Worm (Caenorhabditis elegans) whole organism, late embryonic: ENCODE measurements around the gene sri-27.
"Not testable (repeated sequence)": the region's sequence is repeated elsewhere in the genome, so short reads cannot be mapped to it uniquely, and the experiment has no call there.

Experiments
- C08G9.2 ChIP-seq: sonication (generic microtip); optimal IDR thresholded peaks from 2 replicates; lab custom pipeline; 2016; ENCODE audit warnings: mild to moderate bottlenecking, missing genetic modification characterization, moderate library complexity, missing compliant biosample characterization
- K09A11.1 ChIP-seq: sonication (generic microtip); optimal IDR thresholded peaks from 2 replicates; lab custom pipeline; 2017; ENCODE audit warnings: antibody characterized with exemption, mild to moderate bottlenecking, missing genetic modification characterization, missing compliant biosample characterization; ENCODE audit not compliant: insufficient read depth
- T23F11.4 ChIP-seq: fragments of 200-800 bp; sonication (Bioruptor generic); optimal IDR thresholded peaks from 2 replicates; lab custom pipeline; 2018; ENCODE audit warnings: mild to moderate bottlenecking, missing genetic modification characterization, missing compliant biosample characterization
- Y22D7AL.16 ChIP-seq: sonication (generic microtip); optimal IDR thresholded peaks from 2 replicates; lab custom pipeline; 2016; ENCODE audit warnings: missing genetic modification characterization, missing compliant biosample characterization
- ama-1 ChIP-seq: fragments of 150-350 bp; optimal IDR thresholded peaks from 2 replicates; lab custom pipeline; 2014
- ceh-14 ChIP-seq: sonication (generic microtip); optimal IDR thresholded peaks from 2 replicates; lab custom pipeline; 2016; ENCODE audit warnings: missing genotype, missing genetic modification characterization, missing compliant biosample characterization
- ceh-18 ChIP-seq: sonication (generic microtip); optimal IDR thresholded peaks from 2 replicates; lab custom pipeline; 2016; ENCODE audit warnings: missing genetic modification characterization, missing compliant biosample characterization
- ceh-2 ChIP-seq: sonication (generic microtip); optimal IDR thresholded peaks from 2 replicates; lab custom pipeline; 2016; ENCODE audit warnings: missing genotype, missing genetic modification characterization, missing compliant biosample characterization
- ceh-24 ChIP-seq: sonication (generic microtip); optimal IDR thresholded peaks from 2 replicates; lab custom pipeline; 2016; ENCODE audit warnings: mild to moderate bottlenecking, missing genetic modification characterization, missing compliant biosample characterization
- ceh-31 ChIP-seq: sonication (generic microtip); optimal IDR thresholded peaks from 2 replicates; lab custom pipeline; 2016; ENCODE audit warnings: missing genetic modification characterization, missing compliant biosample characterization
- ceh-6 ChIP-seq: fragments of 200-800 bp; sonication (Bioruptor generic); optimal IDR thresholded peaks from 2 replicates; lab custom pipeline; 2018; ENCODE audit warnings: mild to moderate bottlenecking, missing genetic modification characterization, missing compliant biosample characterization
- ceh-9 ChIP-seq: sonication (generic microtip); optimal IDR thresholded peaks from 2 replicates; lab custom pipeline; 2016; ENCODE audit warnings: mild to moderate bottlenecking, missing genetic modification characterization, inconsistent platforms, missing compliant biosample characterization
- che-1 ChIP-seq: sonication (generic microtip); optimal IDR thresholded peaks from 2 replicates; lab custom pipeline; 2016; ENCODE audit warnings: mild to moderate bottlenecking, missing genetic modification characterization, missing compliant biosample characterization
- elt-2 ChIP-seq: sonication (generic microtip); optimal IDR thresholded peaks from 2 replicates; lab custom pipeline; 2016; ENCODE audit warnings: missing genetic modification reagents, missing genetic modification characterization, missing compliant biosample characterization
- fax-1 ChIP-seq: sonication (generic microtip); optimal IDR thresholded peaks from 2 replicates; lab custom pipeline; 2016; ENCODE audit warnings: missing genotype, missing genetic modification characterization, missing compliant biosample characterization
- fkh-10 ChIP-seq: fragments of 150-350 bp; optimal IDR thresholded peaks from 2 replicates; lab custom pipeline; 2014; ENCODE audit warnings: missing biosample characterization, missing genetic modification reagents, missing genetic modification characterization
- hlh-13 ChIP-seq: fragments of 200-800 bp; sonication (Bioruptor generic); optimal IDR thresholded peaks from 2 replicates; lab custom pipeline; 2018; ENCODE audit warnings: mild to moderate bottlenecking, missing genetic modification characterization, missing compliant biosample characterization
- hlh-6 ChIP-seq: sonication (generic microtip); optimal IDR thresholded peaks from 2 replicates; lab custom pipeline; 2016; ENCODE audit warnings: missing genotype, missing genetic modification characterization, missing compliant biosample characterization
- hlh-8 ChIP-seq: sonication (generic microtip); optimal IDR thresholded peaks from 2 replicates; lab custom pipeline; 2016; ENCODE audit warnings: missing genotype, missing genetic modification characterization, missing compliant biosample characterization
- lim-6 ChIP-seq: sonication (generic microtip); optimal IDR thresholded peaks from 2 replicates; lab custom pipeline; 2016; ENCODE audit warnings: missing genetic modification characterization, missing compliant biosample characterization
- lin-11 ChIP-seq: fragments of 200-800 bp; sonication (Bioruptor generic); optimal IDR thresholded peaks from 2 replicates; lab custom pipeline; 2018; ENCODE audit warnings: mild to moderate bottlenecking, missing genetic modification characterization, missing compliant biosample characterization
- madf-2 ChIP-seq: sonication (generic microtip); optimal IDR thresholded peaks from 2 replicates; lab custom pipeline; 2017; ENCODE audit warnings: missing genetic modification characterization, missing compliant biosample characterization
- nfya-1 ChIP-seq: sonication (generic microtip); optimal IDR thresholded peaks from 2 replicates; lab custom pipeline; 2017; ENCODE audit warnings: missing genetic modification characterization, mild to moderate bottlenecking, missing compliant biosample characterization, antibody characterized with exemption, moderate library complexity
- nhr-11 ChIP-seq: fragments of 150-350 bp; optimal IDR thresholded peaks from 2 replicates; lab custom pipeline; 2014; ENCODE audit warnings: missing biosample characterization, missing genetic modification characterization
- pag-3 ChIP-seq: sonication (generic microtip); optimal IDR thresholded peaks from 2 replicates; lab custom pipeline; 2016; ENCODE audit warnings: missing compliant biosample characterization, missing genetic modification characterization, borderline replicate concordance
- pat-9 ChIP-seq: fragments of 200-800 bp; sonication (Bioruptor generic); optimal IDR thresholded peaks from 2 replicates; lab custom pipeline; 2018; ENCODE audit warnings: mild to moderate bottlenecking, missing genetic modification characterization, moderate library complexity, missing compliant biosample characterization
- pax-1 ChIP-seq: fragments of 150-350 bp; optimal IDR thresholded peaks from 2 replicates; lab custom pipeline; 2014; ENCODE audit warnings: missing biosample characterization, missing genetic modification characterization
- pha-2 ChIP-seq: sonication (generic microtip); optimal IDR thresholded peaks from 2 replicates; lab custom pipeline; 2017; ENCODE audit warnings: mild to moderate bottlenecking, missing genetic modification characterization, missing compliant biosample characterization
- pqm-1 ChIP-seq: sonication (generic microtip); optimal IDR thresholded peaks from 2 replicates; lab custom pipeline; 2016; ENCODE audit warnings: missing genetic modification characterization, missing compliant biosample characterization
- rnt-1 ChIP-seq: sonication (generic microtip); optimal IDR thresholded peaks from 2 replicates; lab custom pipeline; 2016; ENCODE audit warnings: missing genetic modification characterization, missing compliant biosample characterization
- sox-4 ChIP-seq: sonication (generic microtip); optimal IDR thresholded peaks from 2 replicates; lab custom pipeline; 2017; ENCODE audit warnings: mild to moderate bottlenecking, missing genetic modification characterization, inconsistent platforms, missing compliant biosample characterization
- unc-42 ChIP-seq: sonication (generic microtip); optimal IDR thresholded peaks from 2 replicates; lab custom pipeline; 2016; ENCODE audit warnings: missing genotype, missing genetic modification characterization, missing compliant biosample characterization
- unc-86 ChIP-seq: sonication (generic microtip); optimal IDR thresholded peaks from 2 replicates; lab custom pipeline; 2016; ENCODE audit warnings: missing genetic modification characterization, missing compliant biosample characterization
- zip-5 ChIP-seq: sonication (generic microtip); optimal IDR thresholded peaks from 2 replicates; lab custom pipeline; 2016; ENCODE audit warnings: missing genetic modification characterization, missing compliant biosample characterization
- ztf-16 ChIP-seq: sonication (generic microtip); optimal IDR thresholded peaks from 2 replicates; lab custom pipeline; 2017; ENCODE audit warnings: missing genetic modification characterization, missing compliant biosample characterization

sri-27 gene

DNA sequence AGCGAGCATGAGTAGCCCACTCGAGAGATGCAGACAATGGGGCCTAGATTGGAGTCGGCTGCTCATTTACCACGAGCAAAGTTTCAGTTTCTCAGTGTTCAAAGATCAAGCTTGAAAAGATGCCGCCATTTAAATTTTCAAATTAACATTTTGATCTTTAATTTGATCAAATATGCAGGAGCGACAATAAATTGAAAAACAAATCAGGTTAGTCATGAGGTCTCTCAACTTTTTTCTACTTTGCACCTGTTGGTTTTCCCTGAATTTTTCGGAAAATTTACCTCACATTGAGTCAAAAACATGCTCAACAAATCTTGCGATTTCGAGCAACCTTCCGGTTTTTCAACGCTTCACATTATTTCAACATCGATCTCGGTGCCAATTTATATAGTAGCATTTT, 40.1 kb upstream of the sri-27 start, which contains the start of gene srh-5 (continued):
- TF ChIP-seq Y22D7AL.16 (tag; lab: Kevin White, UChicago): no peak
- TF ChIP-seq C08G9.2 (tag; lab: Kevin White, UChicago): no peak

- TF ChIP-seq ceh-2 (tag; lab: Kevin White, UChicago); fkh-10; pag-3: not testable (repeated sequence)
- TF ChIP-seq, all 69 proteins: peak for 0; not testable (repeated sequence) for 69
Measured at ce11 chrV:1692494-1692893, 33.0 kb upstream of the sri-27 start, which contains the start of gene Y46H3C.5. TSS of gene Y46H3C.5 (minus strand) at chrV:1692495.

DNA sequence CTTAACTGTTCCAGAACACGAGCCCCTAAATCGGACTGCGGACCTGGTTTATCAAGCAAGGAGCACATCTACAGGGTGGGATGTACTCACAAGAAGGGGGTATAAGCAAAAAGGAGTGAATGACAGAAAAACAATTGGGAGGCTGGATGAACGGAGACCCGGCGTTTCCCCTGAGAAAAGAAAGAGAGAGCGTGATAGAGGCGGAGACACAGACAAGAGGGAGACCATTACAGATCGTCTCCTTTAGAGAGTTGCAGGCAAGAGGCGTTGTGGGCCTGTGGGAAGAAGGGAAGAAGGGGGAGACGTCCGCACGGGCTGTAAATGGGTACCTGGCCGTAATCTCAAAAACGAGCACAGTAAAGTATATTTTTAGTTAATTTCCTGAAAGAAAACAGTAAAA, 31.6 kb upstream of the sri-27 start, which contains the start of gene Y46H3C.7:
Gene Y46H3C.7, minus strand, starts transcription at position 147 of the 400 bp plus-strand sequence.
- TF ChIP-seq ztf-16, ceh-31, rnt-1 (tag; lab: Kevin White, UChicago): not testable (repeated sequence)

- TF ChIP-seq hlh-8 (tag; lab: Kevin White, UChicago): no peak
- no peak for TF ChIP-seq pqm-1 (tag; lab: Kevin White, UChicago)
- TF ChIP-seq nfya-1 (tag; lab: Kevin White, UChicago): no peak
- TF ChIP-seq ceh-14 (tag; lab: Kevin White, UChicago): no peak
- TF ChIP-seq ceh-9 (tag; lab: Kevin White, UChicago): no peak
- no peak for TF ChIP-seq K09A11.1 (tag; lab: Kevin White, UChicago)
- no peak for TF ChIP-seq ceh-6 (GFP tag; lab: Kevin White, UChicago)
- TF ChIP-seq ceh-18: no peak
- TF ChIP-seq T23F11.4 (GFP tag; lab: Kevin White, UChicago): no peak
- no peak for TF ChIP-seq unc-86 (tag; lab: Kevin White, UChicago)
Measured at ce11 chrV:1698400-1698799, 27.1 kb upstream of the sri-27 start.

- TF ChIP-seq pat-9 (tag; lab: Kevin White, UChicago) (no peak), ceh-14 (tag; lab: Kevin White, UChicago) (no peak), unc-42 (tag; lab: Kevin White, UChicago) (no peak), ceh-18 (no peak), zip-5 (tag; lab: Kevin White, UChicago) (no peak), fax-1 (tag; lab: Kevin White, UChicago) (no peak), elt-2 (tag; lab: Kevin White, UChicago) (no peak)
Measured at ce11 chrV:1699228-1699795, 26.1 kb upstream of the sri-27 start.

- TF ChIP-seq madf-2 (tag; lab: Kevin White, UChicago) (no peak), pax-1 (tag; lab: Kevin White, UChicago) (no peak), hlh-13 (no peak)
Measured at ce11 chrV:1701584-1702101, 23.8 kb upstream of the sri-27 start, which contains the start of gene srw-90. TSS of gene srw-90 (plus strand) at chrV:1702051.

ce11 chrV:1708441-1708840, 17.0 kb upstream of the sri-27 start, which contains the start of gene srw-99:
TSS of gene srw-99 (plus strand) at chrV:1708741.
- TF ChIP-seq fax-1 (tag; lab: Kevin White, UChicago) (no peak), ama-1 (lab: Kevin White, UChicago) (no peak), pag-3 (no peak), pha-2 (tag; lab: Kevin White, UChicago) (no peak), lim-6 (no peak), nhr-11 (tag; lab: Kevin White, UChicago) (no peak), elt-2 (tag; lab: Kevin White, UChicago) (no peak), sox-4 (tag; lab: Kevin White, UChicago) (no peak), ceh-24 (tag; lab: Kevin White, UChicago) (no peak), hlh-6 (tag; lab: Kevin White, UChicago) (no peak), ceh-6 (GFP tag; lab: Kevin White, UChicago) (no peak), che-1 (no peak), K09A11.1 (tag; lab: Kevin White, UChicago) (no peak), lin-11 (tag; lab: Kevin White, UChicago) (no peak)
